Worm (Caenorhabditis elegans): Measurements from ENCODE around the gene fkh-2.

DNA sequence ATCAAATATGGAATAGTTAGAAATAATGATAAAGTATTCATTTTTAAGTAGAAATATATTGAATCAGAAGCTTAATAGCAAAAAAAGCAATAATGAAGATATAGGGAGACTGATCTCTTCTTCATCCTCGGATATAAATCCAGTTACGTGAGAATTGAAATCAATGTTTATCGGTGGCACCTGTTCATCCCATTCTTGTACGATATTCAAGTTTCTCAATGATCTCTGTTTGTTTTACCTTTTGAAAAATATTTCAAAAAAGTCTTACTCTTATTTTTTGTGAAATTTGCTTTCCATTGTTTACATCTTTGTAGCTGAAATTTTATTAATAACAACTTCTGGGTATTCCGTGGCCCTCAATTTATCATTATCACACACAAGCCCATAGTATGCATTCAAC lies 16.3 kb upstream of the fkh-2 start, which contains the start of gene T14G12.12:
- TF ChIP-seq nhr-111 (GFP tag; optimal IDR thresholded peaks at IDR 0.05) (no peak), ZK546.5 (tag; optimal IDR thresholded peaks at IDR 0.05) (no peak), lir-3 (tag; optimal IDR thresholded peaks at IDR 0.05) (no peak), nhr-28 (tag; optimal IDR thresholded peaks at IDR 0.05) (no peak), lin-15B (tag; optimal IDR thresholded peaks at IDR 0.05) (no peak), snpc-4 (tag; optimal IDR thresholded peaks at IDR 0.05) (no peak), aha-1 (tag) (no peak), zag-1 (tag; optimal IDR thresholded peaks at IDR 0.05) (no peak), fos-1 (tag; optimal IDR thresholded peaks at IDR 0.05) (no peak), ces-1 (GFP tag; optimal IDR thresholded peaks at IDR 0.05) (no peak), ama-1 (optimal IDR thresholded peaks at IDR 0.05) (no peak), dmd-8 (GFP tag; IDR thresholded peaks at IDR 0.05) (no peak), pha-4 (GFP tag; IDR thresholded peaks at IDR 0.05) (no peak), pha-4 (tag; optimal IDR thresholded peaks at IDR 0.05) (no peak), mdl-1 (tag; optimal IDR thresholded peaks at IDR 0.05) (no peak)
